Fruit fly (Drosophila melanogaster) whole organism, larva: ENCODE results near the gene Mtpalpha.

Experiments used
- noc ChIP-seq: fragments of 200-800 bp; sonication (Bioruptor generic); optimal IDR thresholded peaks from 3 replicates; lab custom pipeline; 2019; ENCODE audit warnings: missing biosample characterization, mild to moderate bottlenecking, missing genetic modification characterization, moderate library complexity

Gene Mtpalpha

DNA sequence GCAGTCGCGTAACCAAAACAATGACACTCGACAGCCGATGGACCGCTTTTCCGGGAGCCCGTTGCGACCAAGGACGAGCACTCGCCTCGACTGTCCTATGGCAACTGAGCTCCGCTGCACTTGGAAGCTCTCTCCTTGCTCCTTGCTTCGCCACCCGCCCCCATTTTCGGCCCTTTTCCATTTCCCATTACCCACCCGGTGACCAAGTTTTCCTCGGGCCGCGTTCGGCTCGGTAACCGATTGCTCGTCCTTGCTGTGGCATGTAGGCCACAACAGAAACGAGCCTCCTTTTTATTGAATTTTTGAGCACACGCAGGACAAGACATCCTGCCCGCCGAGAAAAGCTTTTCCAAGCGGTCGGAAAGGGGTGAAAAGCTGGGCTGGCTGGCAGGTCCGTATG is 9.9 kb downstream of the Mtpalpha start, which contains the start of gene jp:
jp (minus strand) TSS at position 95 of the 400 bp plus-strand sequence.
- TF ChIP-seq noc (tag; lab: Kevin White, UChicago) = no peak

DNA sequence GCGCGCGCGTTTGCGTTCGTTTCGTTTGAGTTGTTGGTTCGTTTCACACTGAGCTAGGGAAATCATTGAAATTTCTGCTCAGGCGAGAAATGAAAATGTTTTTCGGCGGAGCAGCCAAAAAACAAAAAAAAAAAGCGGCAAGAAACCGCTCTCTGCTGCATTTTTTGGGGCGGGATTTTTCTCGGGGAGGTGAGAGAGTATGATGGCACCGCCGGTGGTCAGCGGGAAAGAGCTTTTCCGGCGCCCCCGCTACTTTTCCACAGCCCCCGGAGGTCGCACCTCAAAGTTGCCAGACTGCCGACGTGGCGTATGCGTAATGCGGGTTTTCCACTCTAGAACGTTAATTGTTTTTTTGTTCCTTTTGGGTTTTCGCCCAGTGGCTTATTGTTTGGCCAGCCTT is 11.2 kb downstream of the Mtpalpha start, which contains the start of gene CG46468:
CG46468 (minus strand) TSS at position 52 of the 400 bp plus-strand sequence.
- no peak for TF ChIP-seq noc (tag; lab: Kevin White, UChicago)

DNA sequence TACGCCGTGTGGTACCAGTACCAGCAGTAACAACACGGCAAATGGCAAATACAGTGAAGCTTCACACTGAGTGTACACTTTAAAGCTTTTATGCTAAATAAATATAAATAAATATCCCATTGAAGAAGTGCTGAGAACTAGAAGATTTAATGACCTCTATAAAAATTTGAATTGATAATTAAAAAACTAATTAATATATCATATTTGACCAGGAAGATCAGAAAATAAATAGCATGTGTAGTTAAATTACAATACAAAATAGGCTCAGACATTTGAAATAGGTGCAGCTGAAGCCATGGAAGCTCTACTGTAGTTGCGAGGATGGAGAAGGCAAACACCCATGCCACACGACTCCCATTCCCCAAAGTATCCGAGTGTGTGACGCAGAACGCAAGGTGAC is 12.0 kb downstream of the Mtpalpha start:
- TF ChIP-seq noc (tag; lab: Kevin White, UChicago) = peak; percentile 18

DNA sequence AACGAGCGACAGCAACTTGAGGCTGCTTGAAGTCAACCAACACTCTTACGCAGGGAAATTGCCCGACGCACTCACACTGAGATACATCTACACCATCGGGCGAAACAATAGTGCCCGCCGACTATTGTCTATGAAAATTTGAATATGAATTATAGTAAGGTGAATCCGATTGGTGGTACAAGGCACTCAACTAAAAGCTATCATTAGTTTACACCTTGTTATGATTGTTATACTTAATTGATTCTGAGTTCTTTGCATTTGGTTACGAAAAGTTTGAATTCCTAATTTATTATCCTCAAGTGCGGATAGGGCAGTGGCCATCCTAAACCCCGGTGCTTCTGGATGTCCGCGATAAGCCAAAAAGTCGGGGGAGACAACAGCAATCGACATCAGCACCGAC is 13.9 kb downstream of the Mtpalpha start:
- TF ChIP-seq noc (tag; lab: Kevin White, UChicago) = no peak

dm6 chr2L:9560045-9560587 is 16.5 kb downstream of the Mtpalpha start:
- no peak for TF ChIP-seq noc (tag; lab: Kevin White, UChicago)

DNA sequence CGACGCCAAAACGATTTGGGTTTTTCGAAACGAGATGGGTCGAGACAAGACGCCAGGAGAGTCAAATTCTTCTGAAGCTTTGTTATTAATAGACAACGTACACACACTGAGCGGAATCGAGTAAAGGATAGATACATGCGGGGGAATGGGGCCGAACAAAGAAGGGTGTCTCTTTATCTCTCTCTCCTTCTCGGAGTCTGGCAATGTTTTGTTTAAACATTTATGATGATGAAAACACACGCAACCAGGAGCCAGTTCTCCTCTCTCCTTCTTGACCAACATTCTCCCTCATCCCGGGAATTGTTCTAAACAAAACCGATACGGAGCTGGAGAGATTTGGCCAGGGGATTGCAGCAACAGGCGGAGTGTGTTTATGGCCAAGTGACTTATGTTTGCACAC is 18.7 kb downstream of the Mtpalpha start:
- no peak for TF ChIP-seq noc (tag; lab: Kevin White, UChicago)

dm6 chr2L:9550880-9551279 is 25.7 kb downstream of the Mtpalpha start:
- TF ChIP-seq noc (tag; lab: Kevin White, UChicago) = no peak

dm6 chr2L:9545511-9545910 is 31.1 kb downstream of the Mtpalpha start, which contains the start of gene CG13114:
Gene CG13114, plus strand, starts transcription at chr2L:9545811.
- TF ChIP-seq noc (tag; lab: Kevin White, UChicago) = no peak

DNA sequence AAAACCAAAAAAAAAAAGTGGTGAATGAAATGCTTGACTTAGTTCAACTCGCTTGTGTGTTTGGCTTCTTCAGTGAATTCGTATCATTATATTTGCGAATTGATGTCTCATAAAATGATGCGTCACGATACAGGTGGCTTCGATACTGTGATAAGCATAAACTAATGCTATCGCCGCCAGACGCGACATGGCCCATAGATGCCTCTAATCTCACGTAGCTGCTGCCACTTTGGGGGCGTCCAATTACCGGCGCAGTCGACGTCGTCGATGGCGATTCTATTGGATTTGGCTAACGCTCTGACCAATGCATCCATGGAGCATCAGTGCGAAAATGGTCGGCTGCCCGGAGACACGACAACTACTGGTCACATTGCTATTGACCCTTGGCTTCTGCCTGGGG is 32.7 kb downstream of the Mtpalpha start, which contains the start of gene CG13113:
CG13113 (plus strand) TSS at position 301 of the 400 bp plus-strand sequence.
- no peak for TF ChIP-seq noc (tag; lab: Kevin White, UChicago)

DNA sequence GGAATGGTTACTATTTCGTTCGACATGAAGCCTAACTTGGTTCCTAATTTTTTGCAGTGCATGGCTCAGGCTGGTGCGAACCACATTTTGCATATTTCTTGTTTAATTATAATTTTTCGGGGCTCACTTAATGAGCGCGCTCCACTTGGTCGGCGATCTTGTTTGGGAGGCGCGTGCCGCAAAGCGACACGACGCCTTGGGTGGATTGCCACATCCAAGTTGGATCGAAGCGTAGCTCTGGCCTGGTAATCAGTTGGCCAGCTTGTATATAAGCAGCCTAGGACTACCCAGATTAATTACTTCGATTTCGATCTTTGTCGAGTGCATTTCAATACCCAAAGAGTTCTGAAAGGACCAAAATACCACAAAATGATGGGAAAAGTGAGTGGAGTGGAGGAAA is 34.0 kb downstream of the Mtpalpha start, which contains the start of gene Cpr30B:
Cpr30B (plus strand) TSS at position 301 of the 400 bp plus-strand sequence.
- no peak for TF ChIP-seq noc (tag; lab: Kevin White, UChicago)

- TF ChIP-seq noc (tag; lab: Kevin White, UChicago) = no peak
Observed at dm6 chr2L:9539988-9540573, 36.5 kb downstream of the Mtpalpha start, which contains the start of gene CG17855. Gene CG17855, plus strand, starts transcription at chr2L:9540523.

DNA sequence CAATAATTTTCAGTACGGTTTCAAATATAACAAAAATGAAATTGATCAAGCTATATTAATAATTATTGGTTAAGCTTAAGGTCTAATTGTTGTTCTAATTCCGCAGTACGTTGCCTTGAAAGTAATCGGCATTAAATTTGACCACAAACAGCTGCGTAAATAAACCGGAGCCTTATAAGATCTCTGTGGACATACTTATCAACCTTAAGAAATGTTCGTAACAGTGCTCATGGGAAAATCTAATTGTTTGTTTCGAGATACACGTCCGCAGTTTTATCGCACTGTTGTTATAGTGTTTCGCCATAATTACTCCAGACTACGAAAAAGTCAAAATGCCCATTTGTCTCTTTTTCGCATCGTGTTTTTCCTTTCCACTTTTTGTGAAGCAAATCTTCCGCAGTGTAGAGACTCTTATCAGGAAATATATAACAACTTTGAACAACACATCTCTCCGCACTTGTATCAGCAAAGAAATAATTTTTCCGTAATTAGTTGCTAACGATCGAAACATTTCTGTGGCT is 46.7 kb downstream of the Mtpalpha start:
- peak; percentile 56 for TF ChIP-seq noc (tag; lab: Kevin White, UChicago)

DNA sequence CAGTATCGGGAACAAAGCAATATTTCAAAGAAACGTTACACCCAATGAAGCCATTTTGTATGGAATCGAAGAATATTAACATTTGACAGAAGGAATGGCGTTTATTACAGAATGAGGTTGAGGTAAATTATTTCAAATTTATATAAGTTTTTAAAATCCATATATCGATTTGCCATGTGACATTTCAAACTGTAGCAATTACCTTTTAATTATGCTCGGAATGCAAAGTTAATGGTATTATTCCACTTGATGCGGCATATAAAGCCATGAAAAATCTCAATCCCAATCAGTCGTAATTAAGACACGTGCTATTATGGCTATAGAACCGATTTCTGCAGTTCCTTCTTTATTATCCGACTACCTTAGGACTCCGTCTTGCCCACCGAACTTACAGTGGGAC is 48.4 kb downstream of the Mtpalpha start, which contains the start of gene CG31883:
CG31883 (plus strand) TSS at position 301 of the 400 bp plus-strand sequence.
- TF ChIP-seq noc (tag; lab: Kevin White, UChicago) = no peak

DNA sequence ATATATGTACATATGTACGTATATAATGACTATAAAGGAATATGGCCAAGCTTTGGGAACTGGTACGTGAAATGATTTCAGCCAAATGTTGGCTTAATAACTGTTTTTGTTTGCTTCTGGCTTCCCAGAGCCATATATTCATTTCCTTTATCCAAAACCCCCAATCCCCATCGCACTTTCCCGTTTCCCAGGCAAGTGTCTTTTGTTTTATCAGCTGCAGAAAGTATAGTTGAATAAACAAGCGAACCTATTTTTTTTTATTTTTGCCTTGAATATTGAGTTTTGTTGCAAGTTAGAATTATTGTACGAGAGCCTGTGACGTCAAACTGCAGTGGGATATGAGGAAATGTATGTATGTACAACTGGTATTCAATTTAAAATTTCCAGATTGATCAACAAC is 50.1 kb downstream of the Mtpalpha start:
- peak; percentile 55 for TF ChIP-seq noc (tag; lab: Kevin White, UChicago)

DNA sequence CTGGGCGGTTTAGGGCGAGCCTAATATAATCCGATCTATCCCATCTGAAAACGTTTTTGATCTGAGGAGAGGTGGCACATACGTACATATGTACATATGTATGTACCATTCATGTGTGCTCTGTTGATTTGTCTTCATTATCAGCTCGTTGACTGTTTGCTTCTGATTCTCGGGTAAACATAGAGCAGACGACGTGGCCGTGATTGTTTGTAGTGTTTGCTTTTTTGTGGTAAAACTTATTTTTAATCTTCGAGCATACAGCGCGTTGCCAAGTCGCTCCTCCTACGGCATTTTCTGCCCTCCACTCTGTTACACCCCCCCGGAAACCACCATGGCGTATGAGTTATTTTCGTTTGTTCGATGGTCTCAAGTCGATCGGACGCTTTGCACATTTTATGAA is 50.9 kb downstream of the Mtpalpha start:
- TF ChIP-seq noc (tag; lab: Kevin White, UChicago) = peak; percentile 69

dm6 chr2L:9524915-9525314 is 51.7 kb downstream of the Mtpalpha start:
- no peak for TF ChIP-seq noc (tag; lab: Kevin White, UChicago)
